Fruit fly (Drosophila melanogaster): ENCODE measurements around the gene ChLD3.
A peak's percentile ranks its signal among the peaks of the same experiment; 100 is the strongest.

ChLD3 gene

DNA sequence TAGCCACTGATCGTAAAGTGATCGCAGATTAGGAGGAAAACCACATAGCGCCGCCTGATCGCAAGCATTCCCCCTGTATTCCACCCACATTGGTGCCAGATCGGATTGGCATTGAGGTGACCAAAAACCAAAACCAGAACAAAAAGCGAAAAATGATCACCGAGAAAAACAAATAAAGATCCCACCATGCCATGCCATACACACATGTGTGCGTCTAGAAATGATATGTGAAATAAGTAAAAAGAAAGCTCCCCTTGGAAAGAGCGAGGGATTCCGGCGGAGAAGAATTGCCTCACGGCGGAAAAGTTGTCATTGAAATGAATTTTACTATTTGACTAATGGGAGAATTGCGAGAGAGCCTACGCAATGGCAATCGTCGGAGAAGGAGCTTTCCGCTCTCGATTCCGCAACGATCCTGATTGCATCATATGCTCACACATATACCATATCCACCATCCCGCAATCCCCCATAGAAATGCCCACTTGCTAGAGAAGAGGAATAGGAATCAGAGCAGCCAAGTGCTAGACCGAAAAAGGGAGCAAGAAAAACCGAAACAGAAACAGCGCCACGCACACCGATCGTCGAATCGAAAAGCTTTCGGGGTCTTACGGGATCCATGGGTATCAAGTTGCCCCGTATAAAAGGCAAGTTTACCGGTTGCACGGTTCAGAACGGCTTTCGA lies 27.6 kb downstream of the ChLD3 start, which contains the start of gene Mhc (continued):
- TF ChIP-seq Mrtf (GFP tag; IDR thresholded peaks at IDR 0.05) (0 out of 3 replicates have a peak, but pooled peaks have one; percentile 13), bsh (GFP tag; optimal IDR thresholded peaks at IDR 0.05) (no peak), ara (GFP tag; IDR thresholded peaks at IDR 0.05) (no peak), CG13296 (GFP tag; optimal IDR thresholded peaks at IDR 0.05) (no peak), CG43689 (GFP tag; IDR thresholded peaks at IDR 0.05) (no peak), Dad (GFP tag; optimal IDR thresholded peaks at IDR 0.05) (no peak), trem (tag; optimal IDR thresholded peaks at IDR 0.05) (peak; percentile 20), gsb (GFP tag; IDR thresholded peaks at IDR 0.05) (0 out of 2 replicates have a peak, but pooled peaks have one; percentile 10), Xrp1 (GFP tag; IDR thresholded peaks at IDR 0.05) (no peak), slbo (GFP tag; IDR thresholded peaks at IDR 0.05) (peak; percentile 19; the same call in 1 of the 2 replicates), CG3838 (GFP tag; optimal IDR thresholded peaks at IDR 0.05) (no peak), sd (tag; optimal IDR thresholded peaks at IDR 0.05) (peak; percentile 71), sr (GFP tag; IDR thresholded peaks at IDR 0.05) (0 out of 3 replicates have a peak, but pooled peaks have one; percentile 60)

dm6 chr2L:16787548-16787947 lies 48.9 kb downstream of the ChLD3 start:
- TF ChIP-seq Rfx (GFP tag; IDR thresholded peaks at IDR 0.05): 0 out of 2 replicates have a peak, but pooled peaks have one; percentile 7
- TF ChIP-seq Poxn (GFP tag; IDR thresholded peaks at IDR 0.05): no peak
- no peak for TF ChIP-seq gsb (GFP tag; IDR thresholded peaks at IDR 0.05)
- 0 out of 3 replicates have a peak, but pooled peaks have one; percentile 15 for TF ChIP-seq CG11695 (GFP tag; IDR thresholded peaks at IDR 0.05)
- TF ChIP-seq ci (GFP tag; IDR thresholded peaks at IDR 0.05): 0 out of 3 replicates have a peak, but pooled peaks have one; percentile 19
- no peak for TF ChIP-seq GATAe (GFP tag; conservative IDR thresholded peaks at IDR 0.05)
- TF ChIP-seq p53 (GFP tag; optimal IDR thresholded peaks at IDR 0.05): peak; percentile 98
- no peak for TF ChIP-seq ems (GFP tag; optimal IDR thresholded peaks at IDR 0.05)
- TF ChIP-seq danr (GFP tag; IDR thresholded peaks at IDR 0.05): no peak
- TF ChIP-seq CG1832 (GFP tag; optimal IDR thresholded peaks at IDR 0.05): peak; percentile 30
- TF ChIP-seq CG5180 (GFP tag; optimal IDR thresholded peaks at IDR 0.05): no peak
- TF ChIP-seq Vsx1 (GFP tag; optimal IDR thresholded peaks at IDR 0.05): no peak
- peak; percentile 85 for TF ChIP-seq stwl (tag; optimal IDR thresholded peaks at IDR 0.05)
- TF ChIP-seq nerfin-1 (tag; optimal IDR thresholded peaks at IDR 0.05): no peak
- TF ChIP-seq pb (GFP tag; optimal IDR thresholded peaks at IDR 0.05): no peak
- TF ChIP-seq fru (optimal IDR thresholded peaks at IDR 0.05): peak; percentile 52
- no peak for TF ChIP-seq CG1603 (tag; optimal IDR thresholded peaks at IDR 0.05)
- peak; percentile 10 for TF ChIP-seq Med (GFP tag)
- TF ChIP-seq CG8478 (optimal IDR thresholded peaks at IDR 0.05): peak; percentile 73
- TF ChIP-seq gcm (GFP tag; optimal IDR thresholded peaks at IDR 0.05): no peak
- TF ChIP-seq slbo (GFP tag; IDR thresholded peaks at IDR 0.05): 0 out of 2 replicates have a peak, but pooled peaks have one; percentile 9
- no peak for TF ChIP-seq tll (GFP tag; optimal IDR thresholded peaks at IDR 0.05)
- TF ChIP-seq CG8290 (GFP tag; optimal IDR thresholded peaks at IDR 0.05): peak; percentile 85
- TF ChIP-seq CG8290 (tag; optimal IDR thresholded peaks at IDR 0.05): peak in 1 of 2 experiments; percentile 38
- no peak for TF ChIP-seq fd102C (GFP tag; optimal IDR thresholded peaks at IDR 0.05)
- TF ChIP-seq phol (tag; optimal IDR thresholded peaks at IDR 0.05): peak; percentile 49
- TF ChIP-seq B-H2 (GFP tag; optimal IDR thresholded peaks at IDR 0.05): no peak
- no peak for TF ChIP-seq Hand (GFP tag; optimal IDR thresholded peaks at IDR 0.05)
- TF ChIP-seq Ets65A (GFP tag): peak; percentile 66
- no peak for TF ChIP-seq CG17912 (GFP tag; optimal IDR thresholded peaks at IDR 0.05)
- no peak for TF ChIP-seq CG12942 (GFP tag; optimal IDR thresholded peaks at IDR 0.05)
- TF ChIP-seq MBD-R2 (GFP tag; IDR thresholded peaks at IDR 0.05): no peak
- peak; percentile 90 for TF ChIP-seq CG12155 (GFP tag; optimal IDR thresholded peaks at IDR 0.05)
- TF ChIP-seq usp (GFP tag; optimal IDR thresholded peaks at IDR 0.05): no peak
- 0 out of 3 replicates have a peak, but pooled peaks have one; percentile 19 for TF ChIP-seq knrl (GFP tag; IDR thresholded peaks at IDR 0.05; ENCODE audit: partially characterized antibody)
- TF ChIP-seq CG10321 (GFP tag; IDR thresholded peaks at IDR 0.05): peak; percentile 77

Data from whole organism, embryonic.